Worm (Caenorhabditis elegans): ENCODE results near the gene Y59E9AL.4.
"Not testable (repeated sequence)": the region's sequence is repeated elsewhere in the genome, so short reads cannot be mapped to it uniquely, and the experiment has no call there.

- TF ChIP-seq nhr-12 (tag; optimal IDR thresholded peaks at IDR 0.05); lsy-2 (tag; optimal IDR thresholded peaks at IDR 0.05); nhr-28 (tag; optimal IDR thresholded peaks at IDR 0.05); flh-1 (GFP tag; optimal IDR thresholded peaks at IDR 0.05); snpc-4 (tag; optimal IDR thresholded peaks at IDR 0.05); elt-1 (tag; optimal IDR thresholded peaks at IDR 0.05; ENCODE audit: borderline replicate concordance, insufficient read depth); elt-3 (tag; optimal IDR thresholded peaks at IDR 0.05): not testable (repeated sequence)
Measured at ce11 chrIV:5254678-5255077, 39.7 kb upstream of the Y59E9AL.4 start, which contains the start of gene F36H12.10.
